Worm (Caenorhabditis elegans): ENCODE data around the gene cest-16.

Gene cest-16

ce11 chrX:6299641-6300240, at the start of gene cest-16:
TSS of gene cest-16 (plus strand) at chrX:6299942.
- TF ChIP-seq ceh-28 (tag; optimal IDR thresholded peaks at IDR 0.05): no peak
- peak in 1 of 2 experiments; percentile 86 for TF ChIP-seq unc-62 (GFP tag; optimal IDR thresholded peaks at IDR 0.05 in 1 of 2)
- no peak for TF ChIP-seq unc-62 (tag; optimal IDR thresholded peaks at IDR 0.05)

ce11 chrX:6250272-6250752, 49.4 kb upstream of the cest-16 start:
- TF ChIP-seq unc-130 (GFP tag; optimal IDR thresholded peaks at IDR 0.05) (no peak), F10B5.3 (tag; optimal IDR thresholded peaks at IDR 0.05) (no peak), zip-2 (tag; optimal IDR thresholded peaks at IDR 0.05) (no peak), F44E2.7 (GFP tag; IDR thresholded peaks at IDR 0.05) (no peak), T20F7.1 (GFP tag; optimal IDR thresholded peaks at IDR 0.05) (no peak), ceh-62 (tag; optimal IDR thresholded peaks at IDR 0.05) (no peak), ZK546.5 (tag; optimal IDR thresholded peaks at IDR 0.05) (no peak), daf-19 (GFP tag; conservative IDR thresholded peaks at IDR 0.05) (no peak), R02D3.7 (tag; optimal IDR thresholded peaks at IDR 0.05) (no peak), sdz-12 (GFP tag; optimal IDR thresholded peaks at IDR 0.05) (no peak), hif-1 (tag; optimal IDR thresholded peaks at IDR 0.05) (no peak), lin-1 (GFP tag; IDR thresholded peaks at IDR 0.05) (no peak), ceh-20 (GFP tag; IDR thresholded peaks at IDR 0.05) (0 out of 2 replicates have a peak, but pooled peaks have one; percentile 23), egl-43 (GFP tag; IDR thresholded peaks at IDR 0.05) (no peak), zfp-2 (tag; optimal IDR thresholded peaks at IDR 0.05) (no peak), zag-1 (tag; optimal IDR thresholded peaks at IDR 0.05) (no peak), dmd-6 (GFP tag; IDR thresholded peaks at IDR 0.05) (peak; percentile 69), cey-2 (tag; optimal IDR thresholded peaks at IDR 0.05; ENCODE audit: borderline replicate concordance, insufficient read depth) (no peak), tag-97 (GFP tag; IDR thresholded peaks at IDR 0.05) (no peak), F26F4.8 (GFP tag; conservative IDR thresholded peaks at IDR 0.05) (no peak), hmg-1.1 (GFP tag; IDR thresholded peaks at IDR 0.05) (0 out of 2 replicates have a peak, but pooled peaks have one; percentile 38), mep-1 (tag; optimal IDR thresholded peaks at IDR 0.05) (peak; percentile 75), nhr-11 (tag; optimal IDR thresholded peaks at IDR 0.05) (no peak), nhr-102 (tag; optimal IDR thresholded peaks at IDR 0.05) (no peak), nhr-237 (tag; optimal IDR thresholded peaks at IDR 0.05) (no peak), zip-11 (GFP tag; IDR thresholded peaks at IDR 0.05) (no peak), nhr-76 (tag; optimal IDR thresholded peaks at IDR 0.05) (no peak), hlh-11 (tag; optimal IDR thresholded peaks at IDR 0.05) (peak; percentile 77), Y105C5A.15 (GFP tag; IDR thresholded peaks at IDR 0.05) (no peak), F49E8.2 (tag; optimal IDR thresholded peaks at IDR 0.05; ENCODE audit: borderline replicate concordance) (no peak), jun-1 (tag; optimal IDR thresholded peaks at IDR 0.05) (no peak), ztf-7 (tag; optimal IDR thresholded peaks at IDR 0.05) (peak; percentile 81), pha-4 (GFP tag; IDR thresholded peaks at IDR 0.05) (no peak), pha-4 (tag; optimal IDR thresholded peaks at IDR 0.05) (no peak), ceh-82 (tag; optimal IDR thresholded peaks at IDR 0.05) (no peak), set-16 (GFP tag; IDR thresholded peaks at IDR 0.05) (0 out of 2 replicates have a peak, but pooled peaks have one; percentile 8), zfp-3 (GFP tag; conservative IDR thresholded peaks at IDR 0.05) (no peak), daf-12 (tag; optimal IDR thresholded peaks at IDR 0.05) (no peak), nhr-10 (tag; optimal IDR thresholded peaks at IDR 0.05) (peak; percentile 61), arid-1 (GFP tag; conservative IDR thresholded peaks at IDR 0.05) (no peak), lir-3 (tag; optimal IDR thresholded peaks at IDR 0.05) (no peak), lsy-2 (tag; optimal IDR thresholded peaks at IDR 0.05) (peak in 1 of 2 experiments; percentile 31), dmd-9 (GFP tag; IDR thresholded peaks at IDR 0.05) (no peak), nhr-28 (tag; optimal IDR thresholded peaks at IDR 0.05) (peak; percentile 72), lin-13 (GFP tag; optimal IDR thresholded peaks at IDR 0.05) (peak; percentile 23), lin-38 (GFP tag; IDR thresholded peaks at IDR 0.05) (no peak), ceh-44 (GFP tag; IDR thresholded peaks at IDR 0.05) (no peak)
